Worm (Caenorhabditis elegans) whole organism, L4 larva: Measurements from ENCODE around the gene F38B7.11.

Experiments used
- R02D3.7 ChIP-seq: fragments of 150-350 bp; sonication (generic microtip); optimal IDR thresholded peaks from 3 replicates; lab custom pipeline; 2014; ENCODE audit warnings: missing biosample characterization, missing genetic modification characterization
- T20F7.1 ChIP-seq: fragments of 200-800 bp; sonication (Bioruptor generic); optimal IDR thresholded peaks from 2 replicates; lab custom pipeline; 2018; ENCODE audit warnings: mild to moderate bottlenecking, missing genetic modification characterization, missing compliant biosample characterization
- aly-2 ChIP-seq: sonication (generic microtip); optimal IDR thresholded peaks from 2 replicates; lab custom pipeline; 2018; ENCODE audit warnings: missing biosample characterization, missing genetic modification characterization
- ama-1 ChIP-seq: fragments of 150-350 bp; optimal IDR thresholded peaks from 2 replicates; lab custom pipeline; 2014; ENCODE audit warnings: inconsistent platforms, mixed read lengths
- ceh-44 ChIP-seq: fragments of 200-800 bp; sonication (Bioruptor generic); IDR thresholded peaks from 2 replicates; pipeline ENCODE4 v1.3.6; 2022; ENCODE audit warnings: missing genetic modification reagents, missing genetic modification characterization, missing compliant biosample characterization
- fkh-10 ChIP-seq: fragments of 150-350 bp; optimal IDR thresholded peaks from 2 replicates; lab custom pipeline; 2014; ENCODE audit warnings: missing biosample characterization, missing genetic modification reagents, missing genetic modification characterization
- lin-15B ChIP-seq: fragments of 150-350 bp; sonication (generic microtip); optimal IDR thresholded peaks from 3 replicates; lab custom pipeline; 2014; ENCODE audit warnings: missing biosample characterization, missing genetic modification characterization
- mdl-1 ChIP-seq, 2 experiments: fragments of 150-350 bp in 1 of 2; sonication (generic microtip) in 1 of 2; optimal IDR thresholded peaks; 2 replicates each; lab custom pipeline; 2014 to 2017; ENCODE audit warnings: missing biosample characterization in 2 of 2, missing genetic modification characterization in 2 of 2
- nhr-76 ChIP-seq: fragments of 150-350 bp; optimal IDR thresholded peaks from 2 replicates; lab custom pipeline; 2014; ENCODE audit warnings: missing biosample characterization, missing genetic modification characterization
- snpc-4 ChIP-seq: fragments of 150-350 bp; optimal IDR thresholded peaks from 2 replicates; lab custom pipeline; 2014; ENCODE audit warnings: missing biosample characterization, missing genetic modification characterization
- zag-1 ChIP-seq: fragments of 150-350 bp; optimal IDR thresholded peaks from 2 replicates; lab custom pipeline; 2014; ENCODE audit warnings: missing biosample characterization, missing genetic modification characterization
- zip-11 ChIP-seq: fragments of 200-800 bp; sonication (Bioruptor generic); IDR thresholded peaks from 2 replicates; pipeline ENCODE4 v1.3.6; 2022; ENCODE audit warnings: missing genetic modification characterization, missing compliant biosample characterization
- ztf-11 ChIP-seq: fragments of 150-350 bp; optimal IDR thresholded peaks from 2 replicates; lab custom pipeline; 2014; ENCODE audit warnings: missing biosample characterization, missing genetic modification characterization

DNA sequence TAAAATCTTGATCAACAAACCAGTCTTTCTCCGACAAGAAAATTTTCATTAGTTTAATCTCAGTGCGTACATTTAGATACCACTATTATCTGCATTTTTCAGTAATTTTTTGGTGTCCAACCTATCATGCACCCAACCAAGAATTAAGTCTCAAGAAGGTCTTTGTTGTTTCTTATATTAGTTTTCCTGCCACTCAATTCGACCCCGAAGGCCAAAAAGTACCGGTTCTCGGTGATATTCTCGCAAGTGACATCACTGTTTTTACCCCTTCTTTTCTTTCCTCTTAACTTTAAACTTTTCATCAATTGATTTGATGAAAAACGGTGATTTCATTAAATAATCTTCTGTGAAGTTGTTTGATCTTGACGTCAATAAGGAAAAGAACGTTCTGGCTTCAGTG, 3.3 kb upstream of the F38B7.11 start, which contains the start of gene F38B7.2:
- TF ChIP-seq fkh-10 (GFP tag; lab: Kevin White, UChicago): no peak
- TF ChIP-seq aly-2 (tag; lab: Kevin White, UChicago): no peak
- no peak for TF ChIP-seq zip-11 (GFP tag; lab: Robert Waterston, UW)
- no peak for TF ChIP-seq T20F7.1
- no peak for TF ChIP-seq snpc-4 (tag; lab: Kevin White, UChicago)
- no peak for TF ChIP-seq ztf-11
- TF ChIP-seq mdl-1 (tag; optimal IDR thresholded peaks at IDR 0.05; lab: Kevin White, UChicago): no peak
- TF ChIP-seq R02D3.7: no peak
- TF ChIP-seq lin-15B (tag; lab: Kevin White, UChicago): no peak
- TF ChIP-seq ceh-44 (GFP tag; lab: Robert Waterston, UW): no peak
- no peak for TF ChIP-seq nhr-76 (tag; lab: Kevin White, UChicago)
- TF ChIP-seq ama-1 (lab: Kevin White, UChicago): no peak
- no peak for TF ChIP-seq zag-1 (tag; lab: Kevin White, UChicago)
